Worm (Caenorhabditis elegans): ENCODE measurements around the gene fbxl-4.

fbxl-4 gene

DNA sequence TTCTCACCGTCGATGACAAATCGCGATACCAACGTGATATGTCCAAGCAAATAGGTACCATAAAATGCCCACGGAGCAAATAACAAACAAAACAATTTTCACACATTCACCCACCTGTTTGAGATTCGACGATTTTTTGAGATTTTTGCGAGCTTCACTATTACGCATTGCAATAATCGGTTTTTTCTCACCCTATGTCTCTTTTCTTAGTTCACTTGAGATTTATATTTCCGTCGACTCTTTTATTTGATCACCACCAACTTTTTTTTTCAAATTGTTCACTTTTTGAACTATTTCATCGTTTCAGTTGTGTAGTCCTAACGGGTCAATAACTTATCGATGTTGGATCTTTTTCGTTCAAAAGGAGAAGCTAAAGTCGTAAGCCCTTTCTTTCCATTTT lies at the start of gene fbxl-4:
Gene fbxl-4 (plus strand): TSS at position 301 of the 400 bp plus-strand sequence.
- TF ChIP-seq ztf-23 (GFP tag; IDR thresholded peaks at IDR 0.05) (no peak), flt-1 (GFP tag; IDR thresholded peaks at IDR 0.05) (no peak), ref-1 (GFP tag; conservative IDR thresholded peaks at IDR 0.05) (no peak), cog-1 (tag; optimal IDR thresholded peaks at IDR 0.05) (no peak), T22C8.4 (GFP tag; IDR thresholded peaks at IDR 0.05) (no peak)

ce11 chrX:6542692-6543091 lies 45.9 kb upstream of the fbxl-4 start, which contains the start of gene T14E8.2:
Gene T14E8.2, plus strand, starts transcription at chrX:6542992.
- TF ChIP-seq flt-1 (GFP tag; IDR thresholded peaks at IDR 0.05) = no peak
- TF ChIP-seq T22C8.4 (GFP tag; IDR thresholded peaks at IDR 0.05) = no peak

- TF ChIP-seq tab-1 (GFP tag; IDR thresholded peaks at IDR 0.05) (no peak), ztf-23 (GFP tag; IDR thresholded peaks at IDR 0.05) (no peak), med-1 (GFP tag; optimal IDR thresholded peaks at IDR 0.05; ENCODE audit: insufficient read depth) (no peak), ref-1 (GFP tag; conservative IDR thresholded peaks at IDR 0.05) (no peak), klf-2 (GFP tag; conservative IDR thresholded peaks at IDR 0.05) (no peak), cog-1 (tag; optimal IDR thresholded peaks at IDR 0.05) (no peak), ztf-29 (GFP tag; IDR thresholded peaks at IDR 0.05) (no peak), T22C8.4 (GFP tag; IDR thresholded peaks at IDR 0.05) (no peak), flt-1 (GFP tag; IDR thresholded peaks at IDR 0.05) (no peak)
Measured at ce11 chrX:6543665-6544064, 44.9 kb upstream of the fbxl-4 start.

DNA sequence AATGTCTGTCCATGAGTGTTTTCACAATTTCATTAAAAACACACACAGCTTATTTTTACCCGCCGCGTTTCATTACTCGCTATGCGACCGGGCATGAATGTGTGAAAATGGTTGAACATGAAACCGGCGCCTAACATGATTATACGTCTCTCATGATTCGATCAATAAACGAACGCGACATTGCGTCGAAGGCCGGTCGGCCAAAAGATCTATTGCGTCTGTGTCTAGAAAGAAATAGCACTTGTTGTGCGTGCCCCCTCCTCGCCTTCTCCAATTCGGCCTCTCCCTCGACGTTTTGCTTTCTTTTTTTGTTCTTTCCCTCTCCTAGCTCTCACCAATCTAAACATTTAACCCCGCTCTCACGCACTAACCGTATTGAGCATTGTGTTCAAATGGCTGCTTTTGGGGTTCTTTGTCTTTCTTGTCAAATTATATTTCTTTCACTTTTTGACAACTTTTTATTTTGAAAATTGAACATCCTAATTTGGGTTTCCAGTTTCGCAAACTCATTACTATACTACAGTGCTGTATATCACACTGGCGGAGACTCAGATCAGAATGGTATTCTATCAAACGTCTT lies 37.4 kb upstream of the fbxl-4 start:
- TF ChIP-seq med-1 (GFP tag; optimal IDR thresholded peaks at IDR 0.05; ENCODE audit: insufficient read depth) (no peak), flt-1 (GFP tag; IDR thresholded peaks at IDR 0.05) (no peak), ztf-23 (GFP tag; IDR thresholded peaks at IDR 0.05) (no peak), ref-1 (GFP tag; conservative IDR thresholded peaks at IDR 0.05) (no peak), ztf-29 (GFP tag; IDR thresholded peaks at IDR 0.05) (no peak)

ce11 chrX:6551679-6552078 lies 36.9 kb upstream of the fbxl-4 start:
- TF ChIP-seq ref-1 (GFP tag; conservative IDR thresholded peaks at IDR 0.05) = no peak
- TF ChIP-seq ztf-29 (GFP tag; IDR thresholded peaks at IDR 0.05) = no peak
- no peak for TF ChIP-seq klf-2 (GFP tag; conservative IDR thresholded peaks at IDR 0.05)
- no peak for TF ChIP-seq tab-1 (GFP tag; IDR thresholded peaks at IDR 0.05)
- TF ChIP-seq cog-1 (tag; optimal IDR thresholded peaks at IDR 0.05) = no peak
- no peak for TF ChIP-seq T22C8.4 (GFP tag; IDR thresholded peaks at IDR 0.05)
- no peak for TF ChIP-seq med-1 (GFP tag; optimal IDR thresholded peaks at IDR 0.05; ENCODE audit: insufficient read depth)

DNA sequence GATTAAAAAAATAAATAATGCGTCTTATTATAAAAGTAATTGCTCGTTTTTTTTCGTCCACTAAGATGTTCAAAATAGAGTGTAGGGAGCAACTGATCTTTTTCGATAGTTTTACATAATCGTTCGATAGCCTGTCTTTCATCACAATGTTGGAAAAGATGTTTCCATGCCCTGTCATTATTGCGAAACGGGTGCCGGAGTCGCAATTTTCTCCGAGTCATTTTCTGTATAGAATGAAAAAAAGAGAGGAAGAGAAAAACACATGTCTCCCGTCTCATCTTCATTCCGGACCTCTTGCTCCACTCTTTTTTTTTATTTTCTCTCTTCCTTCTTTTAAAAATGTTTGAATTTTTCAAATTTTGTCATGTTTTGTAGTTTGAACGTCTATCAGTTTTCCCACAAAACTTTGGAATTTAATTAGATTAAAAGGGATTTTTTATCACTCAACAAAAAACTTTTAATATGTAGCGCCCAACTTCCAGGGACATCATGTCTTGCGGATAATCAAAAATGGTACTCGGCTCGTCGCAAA lies 35.7 kb upstream of the fbxl-4 start, which contains the start of gene svh-2:
Gene svh-2 (plus strand): TSS at position 482 of the 532 bp plus-strand sequence.
- no peak for TF ChIP-seq med-1 (GFP tag; optimal IDR thresholded peaks at IDR 0.05; ENCODE audit: insufficient read depth)
- no peak for TF ChIP-seq T22C8.4 (GFP tag; IDR thresholded peaks at IDR 0.05)
- TF ChIP-seq ref-1 (GFP tag; conservative IDR thresholded peaks at IDR 0.05) = no peak
- no peak for TF ChIP-seq ztf-23 (GFP tag; IDR thresholded peaks at IDR 0.05)
- TF ChIP-seq tab-1 (GFP tag; IDR thresholded peaks at IDR 0.05) = no peak
- TF ChIP-seq flt-1 (GFP tag; IDR thresholded peaks at IDR 0.05) = no peak

DNA sequence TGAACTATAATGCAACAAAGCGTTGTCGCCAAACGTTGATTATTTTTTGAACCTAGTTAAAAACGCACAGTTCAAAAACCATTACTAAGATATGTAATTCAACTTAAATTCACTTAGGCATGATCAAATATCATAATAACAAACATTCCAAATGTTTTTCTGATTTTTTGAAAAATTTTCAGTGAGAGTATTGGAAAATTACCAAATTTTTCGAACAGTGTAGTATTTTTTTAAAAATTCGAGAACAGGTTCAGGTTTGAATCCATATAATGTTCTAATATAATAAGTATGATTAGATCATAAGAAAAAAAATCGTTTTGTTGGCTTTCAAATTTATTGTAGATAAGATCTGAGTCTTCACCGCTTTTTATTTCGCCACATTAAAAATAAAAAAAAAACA lies 35.0 kb upstream of the fbxl-4 start:
- TF ChIP-seq T22C8.4 (GFP tag; IDR thresholded peaks at IDR 0.05) = no peak
- no peak for TF ChIP-seq cog-1 (tag; optimal IDR thresholded peaks at IDR 0.05)
- no peak for TF ChIP-seq ref-1 (GFP tag; conservative IDR thresholded peaks at IDR 0.05)
- TF ChIP-seq klf-2 (GFP tag; conservative IDR thresholded peaks at IDR 0.05) = no peak

- TF ChIP-seq ztf-29 (GFP tag; IDR thresholded peaks at IDR 0.05) (no peak), klf-2 (GFP tag; conservative IDR thresholded peaks at IDR 0.05) (no peak), ref-1 (GFP tag; conservative IDR thresholded peaks at IDR 0.05) (no peak), med-1 (GFP tag; optimal IDR thresholded peaks at IDR 0.05; ENCODE audit: insufficient read depth) (no peak), cog-1 (tag; optimal IDR thresholded peaks at IDR 0.05) (no peak), flt-1 (GFP tag; IDR thresholded peaks at IDR 0.05) (no peak), ztf-23 (GFP tag; IDR thresholded peaks at IDR 0.05) (no peak), tab-1 (GFP tag; IDR thresholded peaks at IDR 0.05) (no peak), T22C8.4 (GFP tag; IDR thresholded peaks at IDR 0.05) (no peak)
Measured at ce11 chrX:6560495-6560894, 28.1 kb upstream of the fbxl-4 start.

DNA sequence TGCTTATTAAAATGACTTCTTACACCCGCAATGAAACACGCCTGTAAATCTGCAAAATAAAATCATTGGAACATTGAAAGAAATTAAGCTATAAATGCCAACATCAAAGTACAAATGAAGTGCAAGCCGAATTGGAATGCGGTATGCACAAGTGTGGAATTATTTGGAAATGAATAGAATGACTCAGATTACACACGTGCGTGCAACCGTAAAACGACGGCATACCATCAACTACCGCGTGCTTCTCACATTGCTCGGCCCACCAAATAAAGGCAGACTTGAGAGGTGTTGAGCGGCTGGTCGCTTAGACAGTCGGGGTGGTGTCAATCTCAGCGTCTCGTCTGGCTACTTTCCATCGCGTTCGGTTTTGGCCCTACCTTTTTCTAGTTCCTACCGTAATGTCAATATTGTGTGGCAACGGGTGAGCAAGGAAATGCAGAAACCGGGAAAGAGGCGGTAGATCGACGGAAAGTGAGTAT lies 26.2 kb upstream of the fbxl-4 start, which contains the start of gene aaim-1:
Gene aaim-1 (minus strand): TSS at position 51 of the 479 bp plus-strand sequence.
- TF ChIP-seq T22C8.4 (GFP tag; IDR thresholded peaks at IDR 0.05) = no peak
- TF ChIP-seq med-1 (GFP tag; optimal IDR thresholded peaks at IDR 0.05; ENCODE audit: insufficient read depth) = no peak
- TF ChIP-seq ztf-23 (GFP tag; IDR thresholded peaks at IDR 0.05) = no peak
- TF ChIP-seq cog-1 (tag; optimal IDR thresholded peaks at IDR 0.05) = no peak
- TF ChIP-seq ztf-29 (GFP tag; IDR thresholded peaks at IDR 0.05) = no peak
- TF ChIP-seq flt-1 (GFP tag; IDR thresholded peaks at IDR 0.05) = no peak
- no peak for TF ChIP-seq klf-2 (GFP tag; conservative IDR thresholded peaks at IDR 0.05)
- TF ChIP-seq tab-1 (GFP tag; IDR thresholded peaks at IDR 0.05) = no peak
- no peak for TF ChIP-seq ref-1 (GFP tag; conservative IDR thresholded peaks at IDR 0.05)

ce11 chrX:6569624-6570023 lies 19.0 kb upstream of the fbxl-4 start, which contains the start of gene dop-3:
Gene dop-3, minus strand, starts transcription at chrX:6569724.
- TF ChIP-seq med-1 (GFP tag; optimal IDR thresholded peaks at IDR 0.05; ENCODE audit: insufficient read depth) (no peak), ref-1 (GFP tag; conservative IDR thresholded peaks at IDR 0.05) (no peak), klf-2 (GFP tag; conservative IDR thresholded peaks at IDR 0.05) (no peak), T22C8.4 (GFP tag; IDR thresholded peaks at IDR 0.05) (no peak), ztf-23 (GFP tag; IDR thresholded peaks at IDR 0.05) (no peak), flt-1 (GFP tag; IDR thresholded peaks at IDR 0.05) (no peak), tab-1 (GFP tag; IDR thresholded peaks at IDR 0.05) (no peak), cog-1 (tag; optimal IDR thresholded peaks at IDR 0.05) (no peak), ztf-29 (GFP tag; IDR thresholded peaks at IDR 0.05) (no peak)

Measured in whole organism, midembryonic.